Worm (Caenorhabditis elegans): ENCODE measurements around the gene bre-5.

DNA sequence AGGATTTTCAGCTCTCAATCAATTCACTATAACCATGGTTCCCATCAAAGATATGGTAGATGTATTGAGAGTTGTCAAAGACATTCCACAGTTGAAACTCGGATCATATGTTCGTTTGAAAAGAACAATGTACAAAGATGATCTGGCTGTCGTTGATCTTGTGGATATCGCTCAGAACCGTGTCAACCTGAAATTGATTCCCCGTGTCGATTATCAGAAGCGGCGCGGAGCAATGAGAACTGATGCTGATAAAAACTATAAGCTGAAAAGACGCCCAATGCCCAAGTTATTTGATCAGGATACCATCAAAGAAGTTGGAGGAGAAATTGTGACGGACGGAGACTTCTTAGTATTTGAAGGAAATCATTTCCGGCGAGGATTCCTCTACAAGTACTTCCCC is 1.4 kb upstream of the bre-5 start:
- no peak for TF ChIP-seq nhr-237 (tag; optimal IDR thresholded peaks at IDR 0.05)
- no peak for TF ChIP-seq sptf-1 (tag; optimal IDR thresholded peaks at IDR 0.05)
- no peak for TF ChIP-seq snpc-4 (tag; optimal IDR thresholded peaks at IDR 0.05)
- TF ChIP-seq cnd-1 (tag; optimal IDR thresholded peaks at IDR 0.05): no peak

Data from whole organism, mixed stage, embryonic.